Worm (Caenorhabditis elegans) whole organism, L4 larva: ENCODE measurements around the gene R09H10.5.
A peak's percentile ranks its signal among the peaks of the same experiment; 100 is the strongest.

Experiments used
- T20F7.1 ChIP-seq: fragments of 200-800 bp; sonication (Bioruptor generic); optimal IDR thresholded peaks from 2 replicates; lab custom pipeline; 2018; ENCODE audit warnings: mild to moderate bottlenecking, missing genetic modification characterization, missing compliant biosample characterization
- Y48G9A.11 ChIP-seq: fragments of 200-800 bp; sonication (Bioruptor generic); IDR thresholded peaks from 2 replicates; pipeline ENCODE4 v1.3.6; 2022; ENCODE audit warnings: missing genetic modification reagents, missing genetic modification characterization, missing compliant biosample characterization
- aha-1 ChIP-seq: fragments of 150-350 bp; peaks from one replicate; lab custom pipeline; 2014; ENCODE audit warnings: missing biosample characterization, missing genetic modification characterization
- aly-2 ChIP-seq: sonication (generic microtip); optimal IDR thresholded peaks from 2 replicates; lab custom pipeline; 2018; ENCODE audit warnings: missing biosample characterization, missing genetic modification characterization
- attf-4 ChIP-seq: sonication (generic microtip); optimal IDR thresholded peaks from 3 replicates; lab custom pipeline; 2017; ENCODE audit warnings: missing biosample characterization, missing genetic modification characterization
- ceh-20 ChIP-seq: fragments of 200-800 bp; sonication (Bioruptor generic); IDR thresholded peaks from 2 replicates; pipeline ENCODE4 v1.3.6; 2022; ENCODE audit warnings: missing genetic modification reagents, missing genetic modification characterization, missing compliant biosample characterization
- ceh-44 ChIP-seq: fragments of 200-800 bp; sonication (Bioruptor generic); IDR thresholded peaks from 2 replicates; pipeline ENCODE4 v1.3.6; 2022; ENCODE audit warnings: missing genetic modification reagents, missing genetic modification characterization, missing compliant biosample characterization
- cey-2 ChIP-seq: sonication (generic microtip); optimal IDR thresholded peaks from 3 replicates; lab custom pipeline; 2017; ENCODE audit warnings: missing genetic modification characterization, mild to moderate bottlenecking, missing compliant biosample characterization, antibody characterized with exemption, borderline replicate concordance; ENCODE audit not compliant: insufficient read depth
- daf-16 ChIP-seq, 3 experiments: sonication (generic microtip); optimal IDR thresholded peaks; 2 replicates each; lab custom pipeline; 2016 to 2017; ENCODE audit warnings: missing genetic modification characterization in 3 of 3, missing genetic modification reagents in 3 of 3, mild to moderate bottlenecking in 2 of 3, missing compliant biosample characterization in 2 of 3, missing biosample characterization in 1 of 3, moderate library complexity in 1 of 3
- daf-19 ChIP-seq: fragments of 200-800 bp; sonication (Bioruptor generic); conservative IDR thresholded peaks from 2 replicates; pipeline ENCODE4 v1.3.6; 2022; ENCODE audit warnings: missing genetic modification characterization, missing compliant biosample characterization
- dmd-6 ChIP-seq: fragments of 200-800 bp; sonication (Bioruptor generic); IDR thresholded peaks from 2 replicates; pipeline ENCODE4 v1.3.6; 2022; ENCODE audit warnings: missing genetic modification reagents, missing genetic modification characterization, missing compliant biosample characterization
- dve-1 ChIP-seq: sonication (generic microtip); optimal IDR thresholded peaks from 2 replicates; lab custom pipeline; 2017; ENCODE audit warnings: antibody characterized with exemption, mild to moderate bottlenecking, missing genetic modification characterization, missing compliant biosample characterization; ENCODE audit not compliant: insufficient read depth
- fos-1 ChIP-seq: fragments of 150-350 bp; optimal IDR thresholded peaks from 2 replicates; lab custom pipeline; 2014; ENCODE audit warnings: missing biosample characterization, missing genetic modification characterization
- gei-8 ChIP-seq: fragments of 200-800 bp; sonication (Bioruptor generic); optimal IDR thresholded peaks from 2 replicates; lab custom pipeline; 2018; ENCODE audit warnings: mild to moderate bottlenecking, missing genetic modification characterization, missing compliant biosample characterization
- hlh-11 ChIP-seq: fragments of 200-800 bp; sonication (Bioruptor generic); optimal IDR thresholded peaks from 2 replicates; lab custom pipeline; 2018; ENCODE audit warnings: mild to moderate bottlenecking, missing genetic modification characterization, missing compliant biosample characterization
- hlh-30 ChIP-seq: sonication (generic microtip); optimal IDR thresholded peaks from 2 replicates; lab custom pipeline; 2017; ENCODE audit warnings: antibody characterized with exemption, mild to moderate bottlenecking, missing genetic modification characterization, missing compliant biosample characterization; ENCODE audit not compliant: insufficient read depth
- lim-7 ChIP-seq: fragments of 200-800 bp; sonication (Bioruptor generic); IDR thresholded peaks from 2 replicates; pipeline ENCODE4 v1.3.6; 2022; ENCODE audit warnings: missing genetic modification characterization, missing compliant biosample characterization
- lin-13 ChIP-seq: fragments of 150-350 bp; optimal IDR thresholded peaks from 2 replicates; lab custom pipeline; 2014; ENCODE audit warnings: missing biosample characterization, missing genetic modification reagents, missing genetic modification characterization
- lin-38 ChIP-seq: fragments of 200-800 bp; sonication (Bioruptor generic); IDR thresholded peaks from 2 replicates; pipeline ENCODE4 v1.3.6; 2022; ENCODE audit warnings: missing genetic modification reagents, missing genetic modification characterization, missing compliant biosample characterization
- lsy-2 ChIP-seq, 2 experiments: fragments of 150-350 bp in 1 of 2; sonication (generic microtip) in 1 of 2; optimal IDR thresholded peaks; 2 replicates each; lab custom pipeline; 2014 to 2017; ENCODE audit warnings: missing biosample characterization in 2 of 2, missing genetic modification characterization in 2 of 2
- mes-2 ChIP-seq: sonication (generic microtip); optimal IDR thresholded peaks from 2 replicates; lab custom pipeline; 2016; ENCODE audit warnings: missing genotype, mild to moderate bottlenecking, missing genetic modification characterization, missing compliant biosample characterization; ENCODE audit not compliant: poor library complexity, severe bottlenecking
- mxl-2 ChIP-seq: fragments of 200-800 bp; sonication (Bioruptor generic); conservative IDR thresholded peaks from 2 replicates; pipeline ENCODE4 v1.3.6; 2022; ENCODE audit warnings: missing genetic modification reagents, missing genetic modification characterization, missing compliant biosample characterization
- mxl-3 ChIP-seq: fragments of 200-800 bp; sonication (Bioruptor generic); optimal IDR thresholded peaks from 2 replicates; lab custom pipeline; 2018; ENCODE audit warnings: mild to moderate bottlenecking, missing genetic modification characterization, missing compliant biosample characterization
- nhr-25 ChIP-seq: sonication (generic microtip); optimal IDR thresholded peaks from 2 replicates; lab custom pipeline; 2017; ENCODE audit warnings: missing genetic modification characterization, mild to moderate bottlenecking, missing compliant biosample characterization, antibody characterized with exemption, moderate library complexity, borderline replicate concordance; ENCODE audit not compliant: insufficient read depth
- nhr-28 ChIP-seq: fragments of 150-350 bp; optimal IDR thresholded peaks from 2 replicates; lab custom pipeline; 2014; ENCODE audit warnings: missing biosample characterization, missing genetic modification characterization
- nhr-48 ChIP-seq: sonication (generic microtip); optimal IDR thresholded peaks from 2 replicates; lab custom pipeline; 2016; ENCODE audit warnings: mild to moderate bottlenecking, missing genetic modification characterization, missing compliant biosample characterization
- nhr-6 ChIP-seq: fragments of 150-350 bp; optimal IDR thresholded peaks from 2 replicates; lab custom pipeline; 2014; ENCODE audit warnings: missing biosample characterization, missing genetic modification characterization
- nhr-77 ChIP-seq: fragments of 150-350 bp; optimal IDR thresholded peaks from 2 replicates; lab custom pipeline; 2014; ENCODE audit warnings: missing biosample characterization, missing genetic modification characterization
- php-3 ChIP-seq: fragments of 200-800 bp; sonication (Bioruptor generic); IDR thresholded peaks from 2 replicates; pipeline ENCODE4 v1.3.6; 2022; ENCODE audit warnings: missing genetic modification reagents, missing genetic modification characterization, missing compliant biosample characterization
- pqm-1 ChIP-seq: sonication (generic microtip); optimal IDR thresholded peaks from 2 replicates; lab custom pipeline; 2017; ENCODE audit warnings: missing biosample characterization, missing genetic modification characterization
- skn-1 ChIP-seq: fragments of 150-350 bp; optimal IDR thresholded peaks from 2 replicates; lab custom pipeline; 2014; ENCODE audit warnings: missing biosample characterization, missing genetic modification characterization
- tra-1 ChIP-seq: fragments of 200-800 bp; sonication (Bioruptor generic); IDR thresholded peaks from 2 replicates; pipeline ENCODE4 v1.3.6; 2022; ENCODE audit warnings: missing genetic modification reagents, missing genetic modification characterization, missing compliant biosample characterization
- zip-2 ChIP-seq: fragments of 150-350 bp; optimal IDR thresholded peaks from 2 replicates; lab custom pipeline; 2014; ENCODE audit warnings: missing biosample characterization, missing genetic modification characterization
- ztf-11 ChIP-seq: fragments of 150-350 bp; optimal IDR thresholded peaks from 2 replicates; lab custom pipeline; 2014; ENCODE audit warnings: missing biosample characterization, missing genetic modification characterization

The R09H10.5 gene

DNA sequence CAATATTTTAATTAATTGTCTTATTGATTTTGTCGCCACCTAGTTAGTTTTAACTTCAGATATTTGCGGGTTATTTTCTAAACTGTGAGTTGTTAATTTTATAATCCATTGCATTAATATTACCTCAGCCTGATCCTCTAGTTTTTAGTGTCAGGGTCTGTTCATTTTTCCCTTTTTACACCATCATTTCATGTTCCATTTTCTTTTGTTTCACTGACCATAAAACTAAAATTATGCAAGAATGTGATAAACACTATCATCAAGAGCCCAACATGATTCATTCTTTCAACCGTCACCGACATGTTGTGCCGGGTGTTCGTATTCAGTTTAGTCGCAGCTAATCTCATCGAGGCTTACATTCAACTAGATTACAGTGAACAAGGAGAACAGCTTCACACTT is 10.3 kb upstream of the R09H10.5 start, which contains the start of gene F56C4.2:
TSS of gene F56C4.2 (plus strand) at position 301 of the 400 bp plus-strand sequence.
- peak; percentile 65 for TF ChIP-seq aha-1 (tag; lab: Kevin White, UChicago)
- TF ChIP-seq mxl-3 (GFP tag; lab: Kevin White, UChicago) = no peak

DNA sequence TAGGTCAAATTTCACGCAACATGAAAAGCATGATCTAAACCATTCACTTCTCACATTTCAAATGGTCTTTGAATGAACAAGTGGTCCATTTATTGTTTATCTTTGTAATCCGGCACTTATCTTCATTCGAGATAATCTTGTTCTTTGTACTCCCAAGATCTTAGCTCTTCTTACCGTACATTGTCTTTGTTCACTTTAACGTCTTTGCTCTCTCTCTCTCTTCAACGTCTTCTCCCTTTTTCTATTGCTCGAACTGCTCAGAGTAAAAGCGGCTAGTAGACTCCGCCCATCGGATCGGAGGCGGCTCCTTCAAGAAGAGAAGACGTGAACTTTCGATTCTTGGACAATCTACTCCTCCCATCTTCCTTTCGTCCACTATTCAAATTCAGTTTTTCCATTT is 8.0 kb upstream of the R09H10.5 start, which contains the start of gene F56C4.1:
TSS of gene F56C4.1 (plus strand) at position 301 of the 400 bp plus-strand sequence.
- TF ChIP-seq nhr-48 (tag; lab: Kevin White, UChicago) = no peak
- no peak for TF ChIP-seq lim-7 (GFP tag; lab: Robert Waterston, UW)
- TF ChIP-seq daf-19 (GFP tag; lab: Robert Waterston, UW) = no peak
- TF ChIP-seq nhr-25 (tag; lab: Kevin White, UChicago) = no peak
- TF ChIP-seq cey-2 = no peak
- TF ChIP-seq hlh-11 (tag; lab: Kevin White, UChicago) = no peak
- TF ChIP-seq tra-1 (GFP tag; lab: Robert Waterston, UW) = no peak
- TF ChIP-seq zip-2 = no peak
- no peak for TF ChIP-seq ceh-44 (GFP tag; lab: Robert Waterston, UW)
- no peak for TF ChIP-seq aha-1 (tag; lab: Kevin White, UChicago)
- no peak for TF ChIP-seq fos-1 (tag; lab: Kevin White, UChicago)
- TF ChIP-seq, all 104 proteins: peak for 0

DNA sequence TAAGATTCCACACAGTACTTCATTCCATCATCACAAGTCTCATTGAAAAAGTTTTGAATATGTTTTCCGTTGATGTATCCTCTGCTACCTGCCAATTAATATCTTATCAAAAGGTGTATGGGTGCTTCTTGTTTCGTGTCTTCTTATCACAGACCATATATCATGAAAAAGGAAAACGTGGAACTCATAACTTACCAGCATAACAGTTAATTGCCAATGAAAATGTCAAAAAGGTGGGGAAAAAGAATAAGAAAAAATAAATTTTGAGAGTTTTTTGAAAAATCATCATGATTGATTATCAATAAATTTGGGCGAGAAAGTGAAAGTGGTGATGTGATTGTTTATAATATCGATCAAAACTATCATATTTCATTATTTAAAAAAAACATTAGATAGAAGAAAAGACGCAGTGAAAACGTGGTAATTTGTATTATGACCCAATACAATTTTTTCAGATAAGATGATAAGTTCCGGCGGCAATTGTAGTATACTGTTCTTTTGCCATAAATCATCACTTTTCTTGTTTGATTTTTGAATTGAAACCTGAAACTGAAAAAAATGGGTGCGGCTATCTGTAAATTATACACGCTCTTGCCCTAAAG is 2.4 kb upstream of the R09H10.5 start, which contains the start of gene F56C4.4:
TSS of gene F56C4.4 (minus strand) at position 315 of the 602 bp plus-strand sequence.
- TF ChIP-seq T20F7.1 (GFP tag; lab: Kevin White, UChicago) (peak; percentile 53), Y48G9A.11 (GFP tag; lab: Robert Waterston, UW) (no peak), aly-2 (tag; lab: Kevin White, UChicago) (no peak), php-3 (GFP tag; lab: Robert Waterston, UW) (peak; percentile 95), mxl-2 (GFP tag; lab: Robert Waterston, UW) (no peak), hlh-30 (tag; lab: Kevin White, UChicago) (no peak), daf-16 (GFP tag; optimal IDR thresholded peaks at IDR 0.05; lab: Kevin White, UChicago) (peak in 1 of 2 experiments; percentile 27), daf-16 (tag; optimal IDR thresholded peaks at IDR 0.05; lab: Kevin White, UChicago) (peak; percentile 53), nhr-6 (tag; lab: Kevin White, UChicago) (no peak), dve-1 (tag; lab: Kevin White, UChicago) (peak; percentile 58), pqm-1 (tag; lab: Kevin White, UChicago) (peak; percentile 35), gei-8 (GFP tag; lab: Kevin White, UChicago) (no peak), lsy-2 (tag; optimal IDR thresholded peaks at IDR 0.05; lab: Kevin White, UChicago) (no peak), mes-2 (tag; lab: Kevin White, UChicago) (no peak), nhr-48 (tag; lab: Kevin White, UChicago) (peak; percentile 61), skn-1 (tag; lab: Kevin White, UChicago) (no peak), hlh-11 (tag; lab: Kevin White, UChicago) (peak; percentile 69), attf-4 (tag; lab: Kevin White, UChicago) (no peak), aha-1 (tag; lab: Kevin White, UChicago) (peak; percentile 20), nhr-28 (peak; percentile 54), ceh-44 (GFP tag; lab: Robert Waterston, UW) (no peak), ceh-20 (GFP tag; lab: Robert Waterston, UW) (peak; percentile 76), cey-2 (peak; percentile 32), lin-38 (GFP tag; lab: Robert Waterston, UW) (no peak), nhr-77 (tag; lab: Kevin White, UChicago) (peak; percentile 30), dmd-6 (GFP tag; lab: Robert Waterston, UW) (peak; percentile 80), lin-13 (GFP tag; lab: Kevin White, UChicago) (no peak), ztf-11 (tag; lab: Kevin White, UChicago) (no peak)
